Worm (Caenorhabditis elegans) whole organism, L1 larva: ENCODE data around the gene T03G6.3.

ENCODE experiments used
- ama-1 ChIP-seq: fragments of 150-350 bp; optimal IDR thresholded peaks from 2 replicates; lab custom pipeline; 2014
- ceh-82 ChIP-seq, 3 experiments: fragments of 150-350 bp in 1 of 3; sonication (generic microtip) in 2 of 3; optimal IDR thresholded peaks; 2 replicates each; lab custom pipeline; 2014 to 2017; ENCODE audit warnings: missing biosample characterization in 3 of 3, missing genetic modification characterization in 3 of 3
- fkh-10 ChIP-seq: sonication (generic microtip); optimal IDR thresholded peaks from 2 replicates; lab custom pipeline; 2017; ENCODE audit warnings: missing biosample characterization, missing genetic modification reagents, missing genetic modification characterization
- fkh-4 ChIP-seq: sonication (generic microtip); optimal IDR thresholded peaks from 2 replicates; lab custom pipeline; 2016; ENCODE audit warnings: missing compliant biosample characterization, missing genetic modification characterization, borderline replicate concordance
- fkh-8 ChIP-seq: sonication (generic microtip); optimal IDR thresholded peaks from 2 replicates; lab custom pipeline; 2016; ENCODE audit warnings: mild to moderate bottlenecking, missing genetic modification characterization, missing compliant biosample characterization
- jun-1 ChIP-seq: fragments of 150-350 bp; optimal IDR thresholded peaks from 2 replicates; lab custom pipeline; 2014; ENCODE audit warnings: missing biosample characterization, missing genetic modification reagents, missing genetic modification characterization
- lin-39 ChIP-seq: fragments of 150-350 bp; optimal IDR thresholded peaks from 2 replicates; lab custom pipeline; 2014; ENCODE audit warnings: missing biosample characterization, missing genetic modification reagents, missing genetic modification characterization
- nhr-77 ChIP-seq: fragments of 150-350 bp; optimal IDR thresholded peaks from 2 replicates; lab custom pipeline; 2014; ENCODE audit warnings: missing biosample characterization, missing genetic modification characterization
- nhr-90 ChIP-seq: sonication (generic microtip); optimal IDR thresholded peaks from 2 replicates; lab custom pipeline; 2016; ENCODE audit warnings: mild to moderate bottlenecking, missing genetic modification characterization, missing compliant biosample characterization; ENCODE audit not compliant: poor library complexity
- skn-1 ChIP-seq: fragments of 150-350 bp; optimal IDR thresholded peaks from 2 replicates; lab custom pipeline; 2014; ENCODE audit warnings: missing biosample characterization, missing genetic modification characterization

ce11 chrX:2592670-2593280 lies 22.8 kb downstream of the T03G6.3 start:
- TF ChIP-seq lin-39: no peak
- TF ChIP-seq skn-1 (tag; lab: Kevin White, UChicago): no peak
- TF ChIP-seq fkh-4 (tag; lab: Kevin White, UChicago): no peak
- TF ChIP-seq nhr-77 (tag; lab: Kevin White, UChicago): no peak
- no peak for TF ChIP-seq ama-1 (lab: Kevin White, UChicago)
- TF ChIP-seq nhr-90 (tag; lab: Kevin White, UChicago): no peak
- TF ChIP-seq jun-1 (tag; lab: Kevin White, UChicago): no peak
- TF ChIP-seq ceh-82 (tag; optimal IDR thresholded peaks at IDR 0.05; lab: Kevin White, UChicago): no peak
- TF ChIP-seq fkh-8: no peak
- no peak for TF ChIP-seq fkh-10 (GFP tag; lab: Kevin White, UChicago)
